Worm (Caenorhabditis elegans) whole organism, young adult: Measurements from ENCODE around the gene C53B7.6.

Experiments used
- B0261.1 ChIP-seq: sonication (generic microtip); optimal IDR thresholded peaks from 2 replicates; lab custom pipeline; 2016; ENCODE audit warnings: mild to moderate bottlenecking, missing genetic modification characterization, moderate library complexity, missing compliant biosample characterization
- C06A6.2 ChIP-seq: fragments of 200-800 bp; sonication (Bioruptor generic); conservative IDR thresholded peaks from 2 replicates; pipeline ENCODE4 v1.3.6; 2022; ENCODE audit warnings: missing genetic modification characterization, missing compliant biosample characterization
- F10E7.11 ChIP-seq: sonication (generic microtip); optimal IDR thresholded peaks from 2 replicates; lab custom pipeline; 2017; ENCODE audit warnings: mild to moderate bottlenecking, missing genetic modification characterization, moderate library complexity, missing compliant biosample characterization
- F33H1.4 ChIP-seq: fragments of 200-800 bp; sonication (Bioruptor generic); IDR thresholded peaks from 2 replicates; pipeline ENCODE4 v1.3.6; 2022; ENCODE audit warnings: missing genetic modification reagents, missing genetic modification characterization, missing compliant biosample characterization
- F52B5.7 ChIP-seq: sonication (generic microtip); optimal IDR thresholded peaks from 2 replicates; lab custom pipeline; 2016; ENCODE audit warnings: mild to moderate bottlenecking, missing genetic modification characterization, missing compliant biosample characterization
- F55B11.4 ChIP-seq: sonication (generic microtip); optimal IDR thresholded peaks from 2 replicates; lab custom pipeline; 2016; ENCODE audit warnings: missing compliant biosample characterization, missing genetic modification characterization, borderline replicate concordance; ENCODE audit not compliant: insufficient read depth
- F57A8.1 ChIP-seq: fragments of 200-800 bp; sonication (Bioruptor generic); optimal IDR thresholded peaks from 2 replicates; lab custom pipeline; 2018; ENCODE audit warnings: mild to moderate bottlenecking, missing genetic modification characterization, moderate library complexity, missing compliant biosample characterization
- F57C9.4 ChIP-seq: sonication (generic microtip); optimal IDR thresholded peaks from 2 replicates; lab custom pipeline; 2017; ENCODE audit warnings: mild to moderate bottlenecking, missing genetic modification characterization, missing compliant biosample characterization
- T26A5.8 ChIP-seq: sonication (generic microtip); optimal IDR thresholded peaks from 2 replicates; lab custom pipeline; 2016; ENCODE audit warnings: missing genetic modification characterization, missing compliant biosample characterization
- Y53G8AR.9 ChIP-seq: fragments of 200-800 bp; sonication (Bioruptor generic); conservative IDR thresholded peaks from 2 replicates; pipeline ENCODE4 v1.3.6; 2022; ENCODE audit warnings: missing genetic modification reagents, missing genetic modification characterization, missing compliant biosample characterization
- Y79H2A.3 ChIP-seq: fragments of 200-800 bp; sonication (Bioruptor generic); conservative IDR thresholded peaks from 2 replicates; pipeline ENCODE4 v1.3.6; 2022; ENCODE audit warnings: missing genetic modification reagents, missing genetic modification characterization, missing compliant biosample characterization
- akir-1 ChIP-seq: fragments of 200-800 bp; sonication (Bioruptor generic); optimal IDR thresholded peaks from 2 replicates; lab custom pipeline; 2018; ENCODE audit warnings: mild to moderate bottlenecking, missing genetic modification characterization, moderate library complexity, missing compliant biosample characterization
- aptf-2 ChIP-seq: fragments of 200-800 bp; sonication (Bioruptor generic); conservative IDR thresholded peaks from 2 replicates; pipeline ENCODE4 v1.3.6; 2022; ENCODE audit warnings: missing genetic modification reagents, missing genetic modification characterization, missing compliant biosample characterization
- atf-7 ChIP-seq: sonication (generic microtip); optimal IDR thresholded peaks from 2 replicates; lab custom pipeline; 2017; ENCODE audit warnings: mild to moderate bottlenecking, missing genetic modification characterization, missing compliant biosample characterization
- athp-1 ChIP-seq: sonication (generic microtip); optimal IDR thresholded peaks from 2 replicates; lab custom pipeline; 2017; ENCODE audit warnings: mild to moderate bottlenecking, missing genetic modification characterization, missing compliant biosample characterization
- attf-5 ChIP-seq: fragments of 200-800 bp; sonication (Bioruptor generic); optimal IDR thresholded peaks from 2 replicates; lab custom pipeline; 2018; ENCODE audit warnings: mild to moderate bottlenecking, missing genetic modification characterization, missing compliant biosample characterization
- ceh-91 ChIP-seq: fragments of 200-800 bp; sonication (Bioruptor generic); IDR thresholded peaks from 2 replicates; pipeline ENCODE4 v1.3.6; 2022; ENCODE audit warnings: missing genetic modification reagents, missing genetic modification characterization, missing compliant biosample characterization
- chd-7 ChIP-seq: sonication (generic microtip); optimal IDR thresholded peaks from 2 replicates; lab custom pipeline; 2016; ENCODE audit warnings: mild to moderate bottlenecking, missing genetic modification characterization, moderate library complexity, missing compliant biosample characterization
- die-1 ChIP-seq: sonication (generic microtip); optimal IDR thresholded peaks from 2 replicates; lab custom pipeline; 2016; ENCODE audit warnings: missing genotype, mild to moderate bottlenecking, missing genetic modification characterization, missing compliant biosample characterization
- egl-44 ChIP-seq: fragments of 200-800 bp; sonication (Bioruptor generic); IDR thresholded peaks from 2 replicates; pipeline ENCODE4 v1.3.6; 2022; ENCODE audit warnings: missing genetic modification reagents, missing genetic modification characterization, missing compliant biosample characterization
- egrh-3 ChIP-seq: fragments of 200-800 bp; sonication (Bioruptor generic); IDR thresholded peaks from 2 replicates; pipeline ENCODE4 v1.3.6; 2022; ENCODE audit warnings: missing genetic modification reagents, missing genetic modification characterization, missing compliant biosample characterization
- ekl-4 ChIP-seq: fragments of 200-800 bp; sonication (Bioruptor generic); IDR thresholded peaks from 2 replicates; pipeline ENCODE4 v1.3.6; 2022; ENCODE audit warnings: missing genetic modification reagents, missing genetic modification characterization, missing compliant biosample characterization
- ets-4 ChIP-seq: fragments of 200-800 bp; sonication (Bioruptor generic); optimal IDR thresholded peaks from 2 replicates; lab custom pipeline; 2018; ENCODE audit warnings: mild to moderate bottlenecking, missing genetic modification characterization, missing compliant biosample characterization
- fkh-3 ChIP-seq: sonication (generic microtip); optimal IDR thresholded peaks from 2 replicates; lab custom pipeline; 2016; ENCODE audit warnings: mild to moderate bottlenecking, missing genetic modification characterization, missing compliant biosample characterization
- gei-17 ChIP-seq: fragments of 200-800 bp; sonication (Bioruptor generic); optimal IDR thresholded peaks from 2 replicates; lab custom pipeline; 2018; ENCODE audit warnings: mild to moderate bottlenecking, missing genetic modification characterization, missing compliant biosample characterization
- hlh-12 ChIP-seq: sonication (generic microtip); optimal IDR thresholded peaks from 2 replicates; lab custom pipeline; 2016; ENCODE audit warnings: missing genetic modification characterization, missing compliant biosample characterization
- hlh-26 ChIP-seq: fragments of 200-800 bp; sonication (Bioruptor generic); conservative IDR thresholded peaks from 2 replicates; pipeline ENCODE4 v1.3.6; 2022; ENCODE audit warnings: missing genetic modification reagents, missing genetic modification characterization, missing compliant biosample characterization
- hmg-20 ChIP-seq: fragments of 200-800 bp; sonication (Bioruptor generic); IDR thresholded peaks from 2 replicates; pipeline ENCODE4 v1.3.6; 2022; ENCODE audit warnings: missing genetic modification reagents, missing genetic modification characterization, missing compliant biosample characterization
- hrde-1 ChIP-seq: sonication (generic microtip); optimal IDR thresholded peaks from 2 replicates; lab custom pipeline; 2016; ENCODE audit warnings: missing genetic modification characterization, mild to moderate bottlenecking, missing compliant biosample characterization, moderate library complexity, missing genotype, missing genetic modification reagents, borderline replicate concordance
- lag-1 ChIP-seq: fragments of 200-800 bp; sonication (Bioruptor generic); IDR thresholded peaks from 2 replicates; pipeline ENCODE4 v1.3.6; 2022; ENCODE audit warnings: missing genetic modification reagents, missing genetic modification characterization, missing compliant biosample characterization
- let-526 ChIP-seq: fragments of 200-800 bp; sonication (Bioruptor generic); IDR thresholded peaks from 2 replicates; pipeline ENCODE4 v1.3.6; 2022; ENCODE audit warnings: missing genetic modification reagents, missing genetic modification characterization, missing compliant biosample characterization
- let-607 ChIP-seq, 2 experiments: fragments of 200-800 bp in 1 of 2; sonication (Bioruptor generic) in 1 of 2; sonication (generic microtip) in 1 of 2; optimal IDR thresholded peaks; 2 replicates each; lab custom pipeline; 2016 to 2018; ENCODE audit warnings: mild to moderate bottlenecking in 2 of 2, missing compliant biosample characterization in 2 of 2, missing genetic modification characterization in 2 of 2, moderate library complexity in 2 of 2, missing genotype in 1 of 2
- madf-6 ChIP-seq: fragments of 200-800 bp; sonication (Bioruptor generic); IDR thresholded peaks from 2 replicates; pipeline ENCODE4 v1.3.6; 2022; ENCODE audit warnings: missing genetic modification reagents, missing genetic modification characterization, missing compliant biosample characterization
- madf-8 ChIP-seq: fragments of 200-800 bp; sonication (Bioruptor generic); conservative IDR thresholded peaks from 2 replicates; pipeline ENCODE4 v1.3.6; 2022; ENCODE audit warnings: missing genetic modification reagents, missing genetic modification characterization, missing compliant biosample characterization
- mcd-1 ChIP-seq: fragments of 200-800 bp; sonication (Bioruptor generic); IDR thresholded peaks from 2 replicates; pipeline ENCODE4 v1.3.6; 2022; ENCODE audit warnings: missing genetic modification reagents, missing genetic modification characterization, missing compliant biosample characterization
- mel-28 ChIP-seq: sonication (generic microtip); optimal IDR thresholded peaks from 2 replicates; lab custom pipeline; 2016; ENCODE audit warnings: borderline replicate concordance, mild to moderate bottlenecking, missing genetic modification characterization, missing compliant biosample characterization
- mes-4 ChIP-seq: sonication (generic microtip); optimal IDR thresholded peaks from 2 replicates; lab custom pipeline; 2016; ENCODE audit warnings: missing genotype, missing genetic modification characterization, missing compliant biosample characterization
- nfyb-1 ChIP-seq: fragments of 200-800 bp; sonication (Bioruptor generic); IDR thresholded peaks from 2 replicates; pipeline ENCODE4 v1.3.6; 2022; ENCODE audit warnings: missing genetic modification reagents, missing genetic modification characterization, missing compliant biosample characterization
- pbrm-1 ChIP-seq: fragments of 200-800 bp; sonication (Bioruptor generic); IDR thresholded peaks from 2 replicates; pipeline ENCODE4 v1.3.6; 2022; ENCODE audit warnings: missing genetic modification reagents, missing genetic modification characterization, missing compliant biosample characterization
- rec-8 ChIP-seq, 2 experiments: sonication (generic microtip); optimal IDR thresholded peaks; 2 replicates each; lab custom pipeline; 2016; ENCODE audit warnings: mild to moderate bottlenecking in 2 of 2, missing genetic modification characterization in 2 of 2, missing genetic modification reagents in 2 of 2, missing genotype in 2 of 2, missing biosample characterization in 1 of 2, missing compliant biosample characterization in 1 of 2, moderate library complexity in 1 of 2
- repo-1 ChIP-seq: sonication (generic microtip); optimal IDR thresholded peaks from 2 replicates; lab custom pipeline; 2017; ENCODE audit warnings: mild to moderate bottlenecking, missing genetic modification characterization, missing compliant biosample characterization
- sea-2 ChIP-seq: fragments of 200-800 bp; sonication (Bioruptor generic); IDR thresholded peaks from 2 replicates; pipeline ENCODE4 v1.3.6; 2022; ENCODE audit warnings: missing genetic modification characterization, missing compliant biosample characterization
- somi-1 ChIP-seq: fragments of 200-800 bp; sonication (Bioruptor generic); optimal IDR thresholded peaks from 2 replicates; lab custom pipeline; 2018; ENCODE audit warnings: mild to moderate bottlenecking, missing genetic modification characterization, missing compliant biosample characterization
- sptf-2 ChIP-seq: fragments of 200-800 bp; sonication (Bioruptor generic); optimal IDR thresholded peaks from 2 replicates; lab custom pipeline; 2018; ENCODE audit warnings: mild to moderate bottlenecking, missing genetic modification characterization, missing compliant biosample characterization
- tbp1 ChIP-seq: fragments of 200-800 bp; sonication (Bioruptor generic); optimal IDR thresholded peaks from 2 replicates; lab custom pipeline; 2018; ENCODE audit warnings: mild to moderate bottlenecking, missing genetic modification characterization, missing compliant biosample characterization
- zim-3 ChIP-seq: sonication (generic microtip); optimal IDR thresholded peaks from 2 replicates; lab custom pipeline; 2017; ENCODE audit warnings: mild to moderate bottlenecking, missing genetic modification characterization, moderate library complexity, missing compliant biosample characterization
- ztf-18 ChIP-seq: sonication (generic microtip); optimal IDR thresholded peaks from 2 replicates; lab custom pipeline; 2016; ENCODE audit warnings: missing genotype, mild to moderate bottlenecking, missing genetic modification characterization, missing compliant biosample characterization
- ztf-25 ChIP-seq: fragments of 200-800 bp; sonication (Bioruptor generic); IDR thresholded peaks from 2 replicates; pipeline ENCODE4 v1.3.6; 2022; ENCODE audit warnings: missing genetic modification reagents, missing genetic modification characterization, missing compliant biosample characterization
- ztf-26 ChIP-seq: sonication (generic microtip); optimal IDR thresholded peaks from 2 replicates; lab custom pipeline; 2017; ENCODE audit warnings: missing genetic modification characterization, missing compliant biosample characterization

The C53B7.6 gene

DNA sequence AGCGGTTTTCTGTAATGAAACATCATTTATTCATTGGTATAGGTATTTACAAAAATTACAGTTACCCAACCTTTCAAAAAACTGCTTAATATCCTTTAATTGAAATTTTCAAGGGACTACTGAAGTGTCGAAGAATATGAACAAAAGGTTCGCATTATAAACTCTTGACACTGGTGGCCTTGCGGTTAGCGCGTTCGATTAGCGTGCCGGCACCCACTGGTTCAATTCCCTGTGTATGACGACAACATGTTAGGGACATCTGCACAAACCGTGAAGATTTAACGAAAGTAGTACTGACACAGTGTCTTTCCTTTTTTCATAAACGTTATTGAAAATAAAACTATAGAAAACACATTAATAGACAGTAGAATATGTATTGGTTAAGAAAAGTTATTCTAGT is 862 bp downstream of the C53B7.6 start (continued):
- TF ChIP-seq mcd-1 (no peak; the same call in 1 of the 2 replicates), ets-4 (peak; percentile 61), rec-8 (tag; optimal IDR thresholded peaks at IDR 0.05; lab: Kevin White, UChicago) (peak; percentile 88 to 95), ztf-26 (tag; lab: Kevin White, UChicago) (peak; percentile 65), F57A8.1 (GFP tag; lab: Kevin White, UChicago) (peak; percentile 89), chd-7 (peak; percentile 84), aptf-2 (GFP tag; lab: Robert Waterston, UW) (no peak), F10E7.11 (tag; lab: Kevin White, UChicago) (peak; percentile 60), F55B11.4 (tag; lab: Kevin White, UChicago) (peak; percentile 30), ekl-4 (peak; percentile 77), fkh-3 (tag; lab: Kevin White, UChicago) (peak; percentile 35), F52B5.7 (peak; percentile 84), egrh-3 (GFP tag; lab: Robert Waterston, UW) (no peak), die-1 (peak; percentile 96), gei-17 (GFP tag; lab: Kevin White, UChicago) (peak; percentile 68), zim-3 (tag; lab: Kevin White, UChicago) (peak; percentile 91), egl-44 (GFP tag; lab: Robert Waterston, UW) (peak; percentile 93), hmg-20 (GFP tag; lab: Robert Waterston, UW) (peak; percentile 84), athp-1 (tag; lab: Kevin White, UChicago) (peak; percentile 44), T26A5.8 (tag; lab: Kevin White, UChicago) (peak; percentile 86), attf-5 (GFP tag; lab: Kevin White, UChicago) (peak; percentile 57), B0261.1 (tag; lab: Kevin White, UChicago) (peak; percentile 89), C06A6.2 (GFP tag; lab: Robert Waterston, UW) (no peak; the same call in 1 of the 2 replicates), F33H1.4 (GFP tag; lab: Robert Waterston, UW) (no peak), Y79H2A.3 (GFP tag; lab: Robert Waterston, UW) (no peak), mel-28 (tag; lab: Kevin White, UChicago) (no peak), mes-4 (tag; lab: Kevin White, UChicago) (peak; percentile 91), madf-6 (GFP tag; lab: Robert Waterston, UW) (peak; percentile 73), F57C9.4 (tag; lab: Kevin White, UChicago) (peak; percentile 33), hlh-26 (GFP tag; lab: Robert Waterston, UW) (no peak), lag-1 (no peak), let-526 (GFP tag; lab: Robert Waterston, UW) (0 out of 2 replicates have a peak, but pooled peaks have one; percentile 31), ztf-25 (GFP tag; lab: Robert Waterston, UW) (peak; percentile 86), sea-2 (GFP tag; lab: Robert Waterston, UW) (no peak), tbp1 (peak; percentile 94), ztf-18 (peak; percentile 76), nfyb-1 (GFP tag; lab: Robert Waterston, UW) (peak; percentile 91), sptf-2 (GFP tag; lab: Kevin White, UChicago) (peak; percentile 89), Y53G8AR.9 (GFP tag; lab: Robert Waterston, UW) (peak; percentile 84), madf-8 (GFP tag; lab: Robert Waterston, UW) (no peak), hrde-1 (tag; lab: Kevin White, UChicago) (peak; percentile 82), let-607 (tag; optimal IDR thresholded peaks at IDR 0.05; lab: Kevin White, UChicago) (peak; percentile 61 to 62), pbrm-1 (GFP tag; lab: Robert Waterston, UW) (peak; percentile 83), hlh-12 (peak; percentile 73), akir-1 (no peak), atf-7 (tag; lab: Kevin White, UChicago) (peak; percentile 58), repo-1 (tag; lab: Kevin White, UChicago) (peak; percentile 72), somi-1 (GFP tag; lab: Kevin White, UChicago) (peak; percentile 69), ceh-91 (GFP tag; lab: Robert Waterston, UW) (no peak)
